Worm (Caenorhabditis elegans): ENCODE measurements around the gene abcf-2.

Gene abcf-2

ce11 chrIII:13462138-13462634 lies at the start of gene abcf-2, which contains the start of gene T27E9.2:
abcf-2 (minus strand) TSS chrIII:13462238.
T27E9.2 (minus strand) TSS chrIII:13462584.
- no peak for TF ChIP-seq ceh-16 (tag; optimal IDR thresholded peaks at IDR 0.05)
- no peak for TF ChIP-seq aly-2 (tag; optimal IDR thresholded peaks at IDR 0.05)
- no peak for TF ChIP-seq mbf-1 (tag; optimal IDR thresholded peaks at IDR 0.05)
- TF ChIP-seq nhr-10 (tag; optimal IDR thresholded peaks at IDR 0.05), result no peak
- TF ChIP-seq fos-1 (tag; optimal IDR thresholded peaks at IDR 0.05), result no peak
- TF ChIP-seq zag-1 (tag; optimal IDR thresholded peaks at IDR 0.05), result no peak
- TF ChIP-seq elt-3 (tag; optimal IDR thresholded peaks at IDR 0.05), result no peak
- no peak for TF ChIP-seq nhr-12 (tag; optimal IDR thresholded peaks at IDR 0.05)
- no peak for TF ChIP-seq sem-4 (tag; optimal IDR thresholded peaks at IDR 0.05)
- no peak for TF ChIP-seq snpc-4 (tag; optimal IDR thresholded peaks at IDR 0.05)
- no peak for TF ChIP-seq nhr-23 (tag; optimal IDR thresholded peaks at IDR 0.05)
- TF ChIP-seq nhr-129 (tag; optimal IDR thresholded peaks at IDR 0.05), result no peak
- no peak for TF ChIP-seq nhr-6 (tag; optimal IDR thresholded peaks at IDR 0.05)
- TF ChIP-seq nhr-237 (tag; optimal IDR thresholded peaks at IDR 0.05), result no peak
- TF ChIP-seq peb-1 (tag; optimal IDR thresholded peaks at IDR 0.05), result no peak
- TF ChIP-seq ama-1 (optimal IDR thresholded peaks at IDR 0.05), result no peak
- no peak for TF ChIP-seq crh-2 (tag; optimal IDR thresholded peaks at IDR 0.05)

DNA sequence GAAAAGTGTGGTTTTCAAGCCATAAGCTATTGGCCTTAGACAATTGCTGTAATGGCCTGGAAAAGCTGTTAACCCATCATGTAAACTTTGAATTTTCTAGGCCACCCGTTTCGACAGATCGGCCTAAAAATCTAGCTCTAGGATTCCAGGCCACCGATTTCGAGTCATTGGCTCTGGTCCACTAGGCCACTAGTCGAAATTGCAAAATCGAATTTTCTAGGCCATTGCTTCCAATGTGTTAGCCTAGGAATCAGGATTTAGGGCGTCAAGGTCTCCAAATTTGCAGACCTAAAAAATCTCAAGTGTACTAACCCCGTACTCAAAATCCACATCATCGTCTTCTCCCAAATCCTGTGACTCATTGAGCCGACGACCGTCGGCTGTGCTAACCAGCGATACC lies 48.7 kb upstream of the abcf-2 start:
- TF ChIP-seq nhr-77 (tag; optimal IDR thresholded peaks at IDR 0.05) (no peak), unc-39 (tag; optimal IDR thresholded peaks at IDR 0.05) (no peak), F13H6.1 (tag; optimal IDR thresholded peaks at IDR 0.05) (no peak), blmp-1 (tag; optimal IDR thresholded peaks at IDR 0.05; ENCODE audit: insufficient read depth) (no peak), mab-5 (tag; optimal IDR thresholded peaks at IDR 0.05) (no peak), lsy-2 (tag; optimal IDR thresholded peaks at IDR 0.05) (no peak), unc-55 (GFP tag; optimal IDR thresholded peaks at IDR 0.05) (no peak), ztf-4 (tag; optimal IDR thresholded peaks at IDR 0.05) (no peak), snpc-4 (tag; optimal IDR thresholded peaks at IDR 0.05) (no peak), sma-3 (GFP tag; optimal IDR thresholded peaks at IDR 0.05) (no peak), ama-1 (optimal IDR thresholded peaks at IDR 0.05) (no peak)

ce11 chrIII:13505718-13506117 lies 43.7 kb upstream of the abcf-2 start, which contains the start of gene T28A8.3:
T28A8.3 (plus strand) TSS chrIII:13506018.
- TF ChIP-seq nhr-6 (tag; optimal IDR thresholded peaks at IDR 0.05) (no peak), peb-1 (tag; optimal IDR thresholded peaks at IDR 0.05) (no peak), mbf-1 (tag; optimal IDR thresholded peaks at IDR 0.05) (no peak), Y55F3AM.14 (GFP tag; optimal IDR thresholded peaks at IDR 0.05) (no peak), sma-9 (GFP tag; optimal IDR thresholded peaks at IDR 0.05) (no peak), sma-9 (tag; optimal IDR thresholded peaks at IDR 0.05) (no peak), sem-4 (tag; optimal IDR thresholded peaks at IDR 0.05) (no peak)

DNA sequence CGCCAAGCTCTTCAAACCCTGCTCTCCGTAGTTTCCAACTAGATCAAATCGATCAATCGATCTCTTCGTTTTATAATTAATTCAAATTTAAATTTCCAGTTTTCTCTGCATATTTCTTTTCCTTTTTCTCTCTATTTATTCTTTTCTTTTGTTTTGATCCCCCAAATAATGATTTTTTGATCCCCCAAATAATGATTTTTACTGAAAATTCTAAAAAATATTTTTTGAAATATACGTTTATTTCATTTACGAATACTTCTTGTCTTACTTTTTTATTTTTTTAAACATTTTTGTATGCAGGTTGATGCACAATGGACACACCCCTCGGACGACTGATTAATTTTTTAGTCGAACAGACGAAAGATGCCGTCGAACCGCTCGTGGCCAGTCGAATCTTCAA lies 41.3 kb upstream of the abcf-2 start, which contains the start of gene T28A8.4:
Gene T28A8.4, plus strand, starts transcription at position 301 of the 400 bp plus-strand sequence.
- no peak for TF ChIP-seq unc-62 (GFP tag; optimal IDR thresholded peaks at IDR 0.05)
- TF ChIP-seq mdl-1 (tag; optimal IDR thresholded peaks at IDR 0.05), result no peak
- TF ChIP-seq crh-2 (tag; optimal IDR thresholded peaks at IDR 0.05), result no peak
- TF ChIP-seq ztf-11 (tag; optimal IDR thresholded peaks at IDR 0.05), result no peak
- TF ChIP-seq nhr-129 (tag; optimal IDR thresholded peaks at IDR 0.05), result no peak
- TF ChIP-seq fos-1 (tag; optimal IDR thresholded peaks at IDR 0.05), result no peak
- TF ChIP-seq lin-39 (tag; optimal IDR thresholded peaks at IDR 0.05), result no peak
- TF ChIP-seq nhr-11 (tag; optimal IDR thresholded peaks at IDR 0.05), result no peak
- no peak for TF ChIP-seq unc-55 (GFP tag; optimal IDR thresholded peaks at IDR 0.05)
- no peak for TF ChIP-seq ztf-1 (GFP tag; conservative IDR thresholded peaks at IDR 0.05)
- TF ChIP-seq skn-1 (tag; optimal IDR thresholded peaks at IDR 0.05), result no peak
- TF ChIP-seq C34F6.9 (tag; optimal IDR thresholded peaks at IDR 0.05), result no peak
- no peak for TF ChIP-seq ceh-82 (tag; optimal IDR thresholded peaks at IDR 0.05)
- TF ChIP-seq alr-1 (tag; optimal IDR thresholded peaks at IDR 0.05), result no peak
- no peak for TF ChIP-seq Y55F3AM.14 (GFP tag; optimal IDR thresholded peaks at IDR 0.05)
- TF ChIP-seq ZK546.5 (tag; optimal IDR thresholded peaks at IDR 0.05), result no peak
- TF ChIP-seq ceh-16 (tag; optimal IDR thresholded peaks at IDR 0.05), result no peak
- TF ChIP-seq nhr-77 (tag; optimal IDR thresholded peaks at IDR 0.05), result no peak
